In genomic region chrIII:12218078-12218477, ce11 we compare ENCODE assay signal across 2 worm cellular contexts.
TF ChIP-seq lines count a peak whose summit lies in the region.

No protein-coding gene starts in this region.

TF ChIP-seq in whole organism, L4 larva, 104 proteins besides CTCF, POLR2A, EP300 and RAD21:
- no peak for TF ChIP-seq php-3 (GFP tag; IDR thresholded peaks at IDR 0.05; lab: Robert Waterston, UW)
- TF ChIP-seq ceh-44 (GFP tag; IDR thresholded peaks at IDR 0.05; lab: Robert Waterston, UW), result no peak
- no peak for TF ChIP-seq D1046.2 (GFP tag; IDR thresholded peaks at IDR 0.05; lab: Robert Waterston, UW)
- TF ChIP-seq aha-1 (tag; lab: Kevin White, UChicago), result peak; percentile 82
- no peak for TF ChIP-seq Y48G9A.11 (GFP tag; IDR thresholded peaks at IDR 0.05; lab: Robert Waterston, UW)

TF ChIP-seq in whole organism, midembryonic, 9 proteins besides CTCF, POLR2A, EP300 and RAD21:
- TF ChIP-seq ztf-29 (GFP tag; IDR thresholded peaks at IDR 0.05; lab: Robert Waterston, UW), result peak; percentile 66; the same call in 1 of the 2 replicates
- TF ChIP-seq med-1 (GFP tag; optimal IDR thresholded peaks at IDR 0.05; lab: Kevin White, UChicago; ENCODE audit: insufficient read depth), result no peak
- TF ChIP-seq ztf-23 (GFP tag; IDR thresholded peaks at IDR 0.05; lab: Robert Waterston, UW), result no peak
- no peak for TF ChIP-seq ref-1 (GFP tag; conservative IDR thresholded peaks at IDR 0.05; lab: Robert Waterston, UW)
- TF ChIP-seq cog-1 (tag; optimal IDR thresholded peaks at IDR 0.05; lab: Kevin White, UChicago), result no peak
- no peak for TF ChIP-seq klf-2 (GFP tag; conservative IDR thresholded peaks at IDR 0.05; lab: Robert Waterston, UW)
- TF ChIP-seq tab-1 (GFP tag; IDR thresholded peaks at IDR 0.05; lab: Robert Waterston, UW), result no peak
